Worm (Caenorhabditis elegans): ENCODE data around the gene R155.3.
A peak's percentile ranks its signal among the peaks of the same experiment; 100 is the strongest.

Gene R155.3

DNA sequence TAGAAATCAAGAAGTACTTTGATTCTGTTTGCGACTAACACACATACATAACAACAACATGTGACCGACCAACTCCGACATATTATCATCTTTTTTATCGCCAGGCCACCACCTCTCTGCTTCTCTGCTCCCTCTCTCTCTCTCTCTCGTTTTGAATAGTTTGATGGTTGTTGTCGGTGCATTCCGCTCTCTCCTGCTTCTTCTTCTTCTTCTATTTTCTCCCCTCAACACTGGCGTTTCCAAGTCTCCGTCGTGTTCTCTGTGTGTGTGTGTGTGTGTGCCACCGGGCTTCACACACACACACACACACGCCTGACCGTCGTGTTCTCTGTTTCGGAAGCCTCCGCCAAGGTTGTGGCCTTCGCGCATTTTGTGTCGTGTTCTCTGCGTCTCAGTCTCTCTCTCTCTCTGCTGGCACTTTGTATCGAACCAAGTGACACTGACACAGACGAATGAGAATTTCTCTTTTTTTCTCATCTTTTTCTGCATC, 51.4 kb downstream of the R155.3 start (continued):
- TF ChIP-seq ztf-22 (GFP tag; optimal IDR thresholded peaks at IDR 0.05) = peak; percentile 99
- TF ChIP-seq T07F8.4 (tag; optimal IDR thresholded peaks at IDR 0.05) = peak; percentile 55
- TF ChIP-seq tbp1 (GFP tag; optimal IDR thresholded peaks at IDR 0.05) = peak; percentile 62
- peak; percentile 84 for TF ChIP-seq B0035.1 (tag; optimal IDR thresholded peaks at IDR 0.05)
- TF ChIP-seq lin-54 (GFP tag; optimal IDR thresholded peaks at IDR 0.05) = peak; percentile 44
- 0 out of 2 replicates have a peak, but pooled peaks have one; percentile 55 for TF ChIP-seq ekl-4 (GFP tag; IDR thresholded peaks at IDR 0.05)
- TF ChIP-seq atf-7 (tag; optimal IDR thresholded peaks at IDR 0.05) = peak; percentile 97
- TF ChIP-seq nfyb-1 (GFP tag; IDR thresholded peaks at IDR 0.05) = peak; percentile 94
- peak; percentile 97 for TF ChIP-seq ztf-26 (tag; optimal IDR thresholded peaks at IDR 0.05)
- no peak for TF ChIP-seq egl-18 (GFP tag; IDR thresholded peaks at IDR 0.05)
- peak; percentile 79 for TF ChIP-seq hmg-1.2 (GFP tag; IDR thresholded peaks at IDR 0.05)
- peak; percentile 91 for TF ChIP-seq K11D2.4 (GFP tag; IDR thresholded peaks at IDR 0.05)
- peak; percentile 62 for TF ChIP-seq snpc-4 (GFP tag; optimal IDR thresholded peaks at IDR 0.05)
- peak; percentile 13 to 77 (median 69) for TF ChIP-seq snpc-4 (tag; optimal IDR thresholded peaks at IDR 0.05)
- TF ChIP-seq tlf-1 (GFP tag; optimal IDR thresholded peaks at IDR 0.05) = peak; percentile 91
- TF ChIP-seq athp-1 (tag; optimal IDR thresholded peaks at IDR 0.05) = peak; percentile 67
- peak; percentile 71 for TF ChIP-seq repo-1 (tag; optimal IDR thresholded peaks at IDR 0.05)
- TF ChIP-seq lin-26 (GFP tag; IDR thresholded peaks at IDR 0.05) = 0 out of 2 replicates have a peak, but pooled peaks have one; percentile 77
- TF ChIP-seq ama-1 (optimal IDR thresholded peaks at IDR 0.05) = no peak
- TF ChIP-seq ama-1 (GFP tag; optimal IDR thresholded peaks at IDR 0.05) = no peak

DNA sequence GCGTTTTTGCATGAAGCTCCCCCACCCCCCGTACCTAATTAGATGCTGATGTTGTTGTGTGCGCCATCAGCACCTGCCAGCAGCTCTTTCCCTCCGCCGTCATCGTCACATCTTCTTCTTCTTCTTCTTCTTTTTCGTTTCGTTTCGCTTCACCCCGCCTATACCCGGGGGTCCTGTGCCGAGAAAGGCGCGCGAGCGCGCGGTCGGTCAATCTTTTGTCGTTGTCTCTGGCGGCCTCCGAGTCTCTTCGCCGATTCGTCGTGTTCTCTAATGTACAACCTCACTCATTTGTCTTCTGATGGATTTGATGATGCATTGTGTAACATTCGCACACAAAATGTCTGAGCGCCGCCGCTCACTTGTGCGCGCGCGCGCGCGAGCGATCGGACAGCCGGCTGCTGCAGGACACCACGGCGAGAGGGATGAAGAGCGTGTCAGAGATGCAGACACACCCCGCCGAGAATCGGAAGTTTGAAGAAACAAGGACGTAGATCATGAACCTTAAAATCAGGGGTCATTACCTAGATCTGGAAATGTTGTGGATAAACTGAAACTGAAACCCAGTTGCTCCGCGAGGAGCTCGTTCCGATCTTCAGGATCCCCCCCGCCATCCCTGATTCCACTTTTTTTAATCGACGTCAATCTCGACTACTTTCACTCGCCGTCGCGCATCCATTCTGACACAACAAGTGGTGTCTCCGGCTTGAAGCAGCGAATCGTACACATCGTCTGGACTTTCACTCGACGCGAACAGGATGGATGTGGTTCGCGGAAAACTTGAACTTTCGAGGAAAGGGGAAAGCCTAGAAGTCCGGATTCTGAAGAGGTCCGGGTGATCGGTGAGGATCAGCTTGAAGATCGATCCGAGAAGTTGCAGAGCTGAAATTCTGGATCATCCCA, 52.9 kb downstream of the R155.3 start:
- TF ChIP-seq Y95B8A.8 (GFP tag; IDR thresholded peaks at IDR 0.05) (0 out of 2 replicates have a peak, but pooled peaks have one; percentile 41), lsl-1 (GFP tag; optimal IDR thresholded peaks at IDR 0.05) (no peak), repo-1 (tag; optimal IDR thresholded peaks at IDR 0.05) (no peak), lin-54 (GFP tag; optimal IDR thresholded peaks at IDR 0.05) (peak; percentile 36), C06A6.2 (GFP tag; conservative IDR thresholded peaks at IDR 0.05) (peak; percentile 83), xnd-1 (tag; optimal IDR thresholded peaks at IDR 0.05) (no peak), lin-26 (GFP tag; IDR thresholded peaks at IDR 0.05) (peak; percentile 79), K11D2.4 (GFP tag; IDR thresholded peaks at IDR 0.05) (peak; percentile 89), unc-130 (GFP tag; optimal IDR thresholded peaks at IDR 0.05) (no peak), ekl-4 (GFP tag; IDR thresholded peaks at IDR 0.05) (0 out of 2 replicates have a peak, but pooled peaks have one; percentile 35), Y67H2A.10 (GFP tag; conservative IDR thresholded peaks at IDR 0.05) (0 out of 2 replicates have a peak, but pooled peaks have one; percentile 16), aptf-3 (GFP tag; IDR thresholded peaks at IDR 0.05) (no peak), F55B11.4 (tag; optimal IDR thresholded peaks at IDR 0.05; ENCODE audit: borderline replicate concordance, insufficient read depth) (no peak), rpc-1 (optimal IDR thresholded peaks at IDR 0.05) (no peak), rpc-1 (tag; optimal IDR thresholded peaks at IDR 0.05) (no peak), ztf-25 (GFP tag; IDR thresholded peaks at IDR 0.05) (no peak), efl-1 (GFP tag; optimal IDR thresholded peaks at IDR 0.05) (no peak), lsy-27 (tag; optimal IDR thresholded peaks at IDR 0.05; ENCODE audit: borderline replicate concordance, insufficient read depth) (no peak), ZK185.1 (tag; optimal IDR thresholded peaks at IDR 0.05; ENCODE audit: poor library complexity, severe bottlenecking) (no peak), die-1 (tag; optimal IDR thresholded peaks at IDR 0.05) (peak; percentile 49), nhr-179 (tag; optimal IDR thresholded peaks at IDR 0.05) (no peak), zfh-2 (GFP tag; conservative IDR thresholded peaks at IDR 0.05) (peak; percentile 99), tbp1 (GFP tag; optimal IDR thresholded peaks at IDR 0.05) (peak; percentile 52), ceh-100 (GFP tag; IDR thresholded peaks at IDR 0.05) (no peak), ccch-3 (GFP tag; optimal IDR thresholded peaks at IDR 0.05) (no peak), nfya-2 (GFP tag; IDR thresholded peaks at IDR 0.05) (no peak), ceh-91 (GFP tag; IDR thresholded peaks at IDR 0.05) (no peak), F33H1.4 (GFP tag; IDR thresholded peaks at IDR 0.05) (no peak), T26A5.8 (tag; optimal IDR thresholded peaks at IDR 0.05) (no peak), snpc-1.1 (tag; optimal IDR thresholded peaks at IDR 0.05; ENCODE audit: insufficient read depth) (no peak), F10E7.11 (tag; optimal IDR thresholded peaks at IDR 0.05) (no peak)

Measured in whole organism, young adult.